Worm (Caenorhabditis elegans): Measurements from ENCODE around the gene agl-1.

The agl-1 gene

ce11 chrII:14357936-14358416 is at the start of gene agl-1, which contains the start of gene pfs-2:
TSS of gene agl-1 (minus strand) at chrII:14358113.
TSS of gene pfs-2 (plus strand) at chrII:14358366.
- TF ChIP-seq Y22D7AL.16 (tag; optimal IDR thresholded peaks at IDR 0.05), result no peak
- peak; percentile 26 for TF ChIP-seq C08G9.2 (tag; optimal IDR thresholded peaks at IDR 0.05)
- TF ChIP-seq ttx-3 (tag; optimal IDR thresholded peaks at IDR 0.05), result peak; percentile 18
- no peak for TF ChIP-seq ceh-19 (GFP tag; optimal IDR thresholded peaks at IDR 0.05)
- peak; percentile 7 for TF ChIP-seq ref-2 (tag; optimal IDR thresholded peaks at IDR 0.05)
- peak; percentile 67 for TF ChIP-seq ceh-48 (tag; optimal IDR thresholded peaks at IDR 0.05)
- no peak for TF ChIP-seq ahr-1 (tag; optimal IDR thresholded peaks at IDR 0.05)
- no peak for TF ChIP-seq pag-3 (tag; optimal IDR thresholded peaks at IDR 0.05; ENCODE audit: borderline replicate concordance)
- peak; percentile 77 for TF ChIP-seq nfya-1 (tag; optimal IDR thresholded peaks at IDR 0.05)
- TF ChIP-seq dve-1 (tag; optimal IDR thresholded peaks at IDR 0.05), result no peak
- no peak for TF ChIP-seq sox-2 (GFP tag; IDR thresholded peaks at IDR 0.05)
- no peak for TF ChIP-seq ztf-16 (tag; optimal IDR thresholded peaks at IDR 0.05)
- TF ChIP-seq hlh-13 (GFP tag; optimal IDR thresholded peaks at IDR 0.05), result no peak
- TF ChIP-seq ceh-6 (GFP tag; optimal IDR thresholded peaks at IDR 0.05), result no peak
- TF ChIP-seq pax-1 (tag; optimal IDR thresholded peaks at IDR 0.05), result no peak
- TF ChIP-seq hlh-30 (tag; optimal IDR thresholded peaks at IDR 0.05; ENCODE audit: insufficient read depth), result peak; percentile 43
- peak; percentile 21 for TF ChIP-seq unc-86 (tag; optimal IDR thresholded peaks at IDR 0.05)
- no peak for TF ChIP-seq nhr-232 (tag; optimal IDR thresholded peaks at IDR 0.05)
- no peak for TF ChIP-seq elt-4 (tag; optimal IDR thresholded peaks at IDR 0.05)
- TF ChIP-seq dmd-4 (tag; optimal IDR thresholded peaks at IDR 0.05; ENCODE audit: borderline replicate concordance), result no peak
- no peak for TF ChIP-seq tbx-7 (tag; optimal IDR thresholded peaks at IDR 0.05)
- no peak for TF ChIP-seq tbx-2 (tag; optimal IDR thresholded peaks at IDR 0.05)
- no peak for TF ChIP-seq che-1 (tag; optimal IDR thresholded peaks at IDR 0.05)
- TF ChIP-seq elt-2 (tag; optimal IDR thresholded peaks at IDR 0.05), result peak; percentile 42
- peak; percentile 11 for TF ChIP-seq fax-1 (tag; optimal IDR thresholded peaks at IDR 0.05)
- no peak for TF ChIP-seq ama-1 (optimal IDR thresholded peaks at IDR 0.05)
- no peak for TF ChIP-seq ets-4 (tag; optimal IDR thresholded peaks at IDR 0.05)
- TF ChIP-seq ceh-9 (tag; optimal IDR thresholded peaks at IDR 0.05), result no peak
- peak; percentile 64 for TF ChIP-seq ceh-18 (tag; optimal IDR thresholded peaks at IDR 0.05)
- TF ChIP-seq madf-2 (tag; optimal IDR thresholded peaks at IDR 0.05), result peak; percentile 21
- TF ChIP-seq ceh-22 (tag; optimal IDR thresholded peaks at IDR 0.05), result no peak
- TF ChIP-seq pha-4 (tag; optimal IDR thresholded peaks at IDR 0.05), result no peak
- no peak for TF ChIP-seq gmeb-2 (tag; optimal IDR thresholded peaks at IDR 0.05)
- peak; percentile 17 for TF ChIP-seq ceh-14 (tag; optimal IDR thresholded peaks at IDR 0.05)
- TF ChIP-seq unc-55 (GFP tag; optimal IDR thresholded peaks at IDR 0.05), result no peak
- TF ChIP-seq pat-9 (tag; optimal IDR thresholded peaks at IDR 0.05), result peak; percentile 11
- TF ChIP-seq ceh-31 (tag; optimal IDR thresholded peaks at IDR 0.05), result peak; percentile 41
- peak; percentile 21 for TF ChIP-seq rnt-1 (tag; optimal IDR thresholded peaks at IDR 0.05)
- TF ChIP-seq sox-4 (tag; optimal IDR thresholded peaks at IDR 0.05), result peak; percentile 43
- TF ChIP-seq hlh-6 (tag; optimal IDR thresholded peaks at IDR 0.05), result no peak
- TF ChIP-seq pqm-1 (tag; optimal IDR thresholded peaks at IDR 0.05), result no peak
- TF ChIP-seq unc-42 (tag; optimal IDR thresholded peaks at IDR 0.05), result peak; percentile 10

- TF ChIP-seq unc-86 (tag; optimal IDR thresholded peaks at IDR 0.05) (no peak), ceh-34 (tag; optimal IDR thresholded peaks at IDR 0.05) (peak; percentile 3), fkh-6 (tag; optimal IDR thresholded peaks at IDR 0.05) (peak; percentile 56), ceh-6 (GFP tag; optimal IDR thresholded peaks at IDR 0.05) (no peak), sdc-2 (tag; optimal IDR thresholded peaks at IDR 0.05) (peak; percentile 52), unc-55 (GFP tag; optimal IDR thresholded peaks at IDR 0.05) (no peak)
Measured at ce11 chrII:14406117-14406935, 48.4 kb upstream of the agl-1 start.

Data from whole organism, late embryonic.